Worm (Caenorhabditis elegans) whole organism, L3 larva: ENCODE results near the gene fbxc-27.

ENCODE experiments used
- ceh-28 ChIP-seq: fragments of 150-350 bp; optimal IDR thresholded peaks from 2 replicates; lab custom pipeline; 2014; ENCODE audit warnings: missing biosample characterization, missing genetic modification reagents, missing genetic modification characterization
- nhr-28 ChIP-seq: fragments of 150-350 bp; optimal IDR thresholded peaks from 2 replicates; lab custom pipeline; 2014; ENCODE audit warnings: missing biosample characterization, missing genetic modification characterization
- snpc-4 ChIP-seq: fragments of 150-350 bp; optimal IDR thresholded peaks from 2 replicates; lab custom pipeline; 2014; ENCODE audit warnings: missing biosample characterization, missing genetic modification characterization
- unc-62 ChIP-seq: fragments of 150-350 bp; sonication (generic microtip); optimal IDR thresholded peaks from 4 replicates; lab custom pipeline; 2014; ENCODE audit warnings: missing biosample characterization, missing genetic modification reagents, missing genetic modification characterization
- ztf-11 ChIP-seq: fragments of 150-350 bp; optimal IDR thresholded peaks from 2 replicates; lab custom pipeline; 2014; ENCODE audit warnings: missing biosample characterization, missing genetic modification characterization

- no peak for TF ChIP-seq unc-62
- TF ChIP-seq ceh-28 (tag; lab: Kevin White, UChicago) = no peak
- no peak for TF ChIP-seq nhr-28 (tag; lab: Kevin White, UChicago)
- TF ChIP-seq snpc-4 (tag; lab: Kevin White, UChicago) = no peak
- no peak for TF ChIP-seq ztf-11 (tag; lab: Kevin White, UChicago)
These were observed 34.2 kb downstream of the fbxc-27 start, which contains the start of gene clec-43 for ce11 chrII:943773-944172.
